Worm (Caenorhabditis elegans) whole organism, late embryonic: Measurements from ENCODE around the gene srp-2.

ENCODE experiments used
- Y22D7AL.16 ChIP-seq: sonication (generic microtip); optimal IDR thresholded peaks from 2 replicates; lab custom pipeline; 2016; ENCODE audit warnings: missing genetic modification characterization, missing compliant biosample characterization
- ama-1 ChIP-seq: fragments of 150-350 bp; optimal IDR thresholded peaks from 2 replicates; lab custom pipeline; 2014
- ceh-18 ChIP-seq: sonication (generic microtip); optimal IDR thresholded peaks from 2 replicates; lab custom pipeline; 2016; ENCODE audit warnings: missing genetic modification characterization, missing compliant biosample characterization
- ceh-19 ChIP-seq: fragments of 200-800 bp; sonication (Bioruptor generic); optimal IDR thresholded peaks from 2 replicates; lab custom pipeline; 2018; ENCODE audit warnings: mild to moderate bottlenecking, missing genetic modification characterization, missing compliant biosample characterization
- ceh-2 ChIP-seq: sonication (generic microtip); optimal IDR thresholded peaks from 2 replicates; lab custom pipeline; 2016; ENCODE audit warnings: missing genotype, missing genetic modification characterization, missing compliant biosample characterization
- ceh-24 ChIP-seq: sonication (generic microtip); optimal IDR thresholded peaks from 2 replicates; lab custom pipeline; 2016; ENCODE audit warnings: mild to moderate bottlenecking, missing genetic modification characterization, missing compliant biosample characterization
- ceh-30 ChIP-seq: fragments of 150-350 bp; optimal IDR thresholded peaks from 2 replicates; lab custom pipeline; 2014; ENCODE audit warnings: missing biosample characterization, missing genetic modification characterization
- ceh-31 ChIP-seq: sonication (generic microtip); optimal IDR thresholded peaks from 2 replicates; lab custom pipeline; 2016; ENCODE audit warnings: missing genetic modification characterization, missing compliant biosample characterization
- ceh-45 ChIP-seq: fragments of 200-800 bp; sonication (Bioruptor generic); IDR thresholded peaks from 2 replicates; pipeline ENCODE4 v1.3.6; 2022; ENCODE audit warnings: missing genetic modification reagents, missing genetic modification characterization, missing compliant biosample characterization
- ceh-48 ChIP-seq: sonication (generic microtip); optimal IDR thresholded peaks from 2 replicates; lab custom pipeline; 2016; ENCODE audit warnings: missing genetic modification characterization, inconsistent platforms, missing compliant biosample characterization
- ceh-6 ChIP-seq: fragments of 200-800 bp; sonication (Bioruptor generic); optimal IDR thresholded peaks from 2 replicates; lab custom pipeline; 2018; ENCODE audit warnings: mild to moderate bottlenecking, missing genetic modification characterization, missing compliant biosample characterization
- dve-1 ChIP-seq: sonication (generic microtip); optimal IDR thresholded peaks from 2 replicates; lab custom pipeline; 2017; ENCODE audit warnings: antibody characterized with exemption, mild to moderate bottlenecking, missing genetic modification characterization, missing compliant biosample characterization
- elt-2 ChIP-seq: sonication (generic microtip); optimal IDR thresholded peaks from 2 replicates; lab custom pipeline; 2016; ENCODE audit warnings: missing genetic modification reagents, missing genetic modification characterization, missing compliant biosample characterization
- elt-4 ChIP-seq: sonication (generic microtip); optimal IDR thresholded peaks from 2 replicates; lab custom pipeline; 2016; ENCODE audit warnings: missing genetic modification characterization, missing compliant biosample characterization
- ets-4 ChIP-seq: sonication (generic microtip); optimal IDR thresholded peaks from 2 replicates; lab custom pipeline; 2016; ENCODE audit warnings: missing genetic modification characterization, missing compliant biosample characterization
- eyg-1 ChIP-seq: sonication (generic microtip); optimal IDR thresholded peaks from 2 replicates; lab custom pipeline; 2016; ENCODE audit warnings: missing genotype, missing genetic modification characterization, missing compliant biosample characterization
- fax-1 ChIP-seq: sonication (generic microtip); optimal IDR thresholded peaks from 2 replicates; lab custom pipeline; 2016; ENCODE audit warnings: missing genotype, missing genetic modification characterization, missing compliant biosample characterization
- fkh-10 ChIP-seq: fragments of 150-350 bp; optimal IDR thresholded peaks from 2 replicates; lab custom pipeline; 2014; ENCODE audit warnings: missing biosample characterization, missing genetic modification reagents, missing genetic modification characterization
- fkh-6 ChIP-seq: sonication (generic microtip); optimal IDR thresholded peaks from 2 replicates; lab custom pipeline; 2016; ENCODE audit warnings: missing genetic modification characterization, missing compliant biosample characterization
- hlh-30 ChIP-seq: sonication (generic microtip); optimal IDR thresholded peaks from 2 replicates; lab custom pipeline; 2017; ENCODE audit warnings: antibody characterized with exemption, missing genetic modification characterization, missing compliant biosample characterization; ENCODE audit not compliant: insufficient read depth
- lim-6 ChIP-seq: sonication (generic microtip); optimal IDR thresholded peaks from 2 replicates; lab custom pipeline; 2016; ENCODE audit warnings: missing genetic modification characterization, missing compliant biosample characterization
- lin-11 ChIP-seq: fragments of 200-800 bp; sonication (Bioruptor generic); optimal IDR thresholded peaks from 2 replicates; lab custom pipeline; 2018; ENCODE audit warnings: mild to moderate bottlenecking, missing genetic modification characterization, missing compliant biosample characterization
- nfya-1 ChIP-seq: sonication (generic microtip); optimal IDR thresholded peaks from 2 replicates; lab custom pipeline; 2017; ENCODE audit warnings: missing genetic modification characterization, mild to moderate bottlenecking, missing compliant biosample characterization, antibody characterized with exemption, moderate library complexity
- nhr-232 ChIP-seq: sonication (generic microtip); optimal IDR thresholded peaks from 2 replicates; lab custom pipeline; 2016; ENCODE audit warnings: missing genetic modification characterization, missing compliant biosample characterization
- odd-2 ChIP-seq: sonication (generic microtip); optimal IDR thresholded peaks from 2 replicates; lab custom pipeline; 2017; ENCODE audit warnings: antibody characterized with exemption, mild to moderate bottlenecking, missing genetic modification characterization, missing compliant biosample characterization
- pat-9 ChIP-seq: fragments of 200-800 bp; sonication (Bioruptor generic); optimal IDR thresholded peaks from 2 replicates; lab custom pipeline; 2018; ENCODE audit warnings: mild to moderate bottlenecking, missing genetic modification characterization, moderate library complexity, missing compliant biosample characterization
- pax-1 ChIP-seq: fragments of 150-350 bp; optimal IDR thresholded peaks from 2 replicates; lab custom pipeline; 2014; ENCODE audit warnings: missing biosample characterization, missing genetic modification characterization
- pha-2 ChIP-seq: sonication (generic microtip); optimal IDR thresholded peaks from 2 replicates; lab custom pipeline; 2017; ENCODE audit warnings: mild to moderate bottlenecking, missing genetic modification characterization, missing compliant biosample characterization
- pqm-1 ChIP-seq: sonication (generic microtip); optimal IDR thresholded peaks from 2 replicates; lab custom pipeline; 2016; ENCODE audit warnings: missing genetic modification characterization, missing compliant biosample characterization
- ref-2 ChIP-seq: sonication (generic microtip); optimal IDR thresholded peaks from 2 replicates; lab custom pipeline; 2016; ENCODE audit warnings: missing genetic modification characterization, missing compliant biosample characterization
- sox-2 ChIP-seq: fragments of 200-800 bp; sonication (Bioruptor generic); IDR thresholded peaks from 2 replicates; pipeline ENCODE4 v1.3.6; 2022; ENCODE audit warnings: missing genetic modification reagents, missing genetic modification characterization, missing compliant biosample characterization
- tbx-2 ChIP-seq: sonication (generic microtip); optimal IDR thresholded peaks from 2 replicates; lab custom pipeline; 2016; ENCODE audit warnings: missing genetic modification characterization, missing compliant biosample characterization
- unc-55 ChIP-seq: sonication (generic microtip); optimal IDR thresholded peaks from 2 replicates; lab custom pipeline; 2017; ENCODE audit warnings: missing biosample characterization, missing genetic modification reagents, missing genetic modification characterization
- unc-86 ChIP-seq: sonication (generic microtip); optimal IDR thresholded peaks from 2 replicates; lab custom pipeline; 2016; ENCODE audit warnings: missing genetic modification characterization, missing compliant biosample characterization
- zip-5 ChIP-seq: sonication (generic microtip); optimal IDR thresholded peaks from 2 replicates; lab custom pipeline; 2016; ENCODE audit warnings: missing genetic modification characterization, missing compliant biosample characterization
- ztf-16 ChIP-seq: sonication (generic microtip); optimal IDR thresholded peaks from 2 replicates; lab custom pipeline; 2017; ENCODE audit warnings: missing genetic modification characterization, missing compliant biosample characterization

The srp-2 gene

DNA sequence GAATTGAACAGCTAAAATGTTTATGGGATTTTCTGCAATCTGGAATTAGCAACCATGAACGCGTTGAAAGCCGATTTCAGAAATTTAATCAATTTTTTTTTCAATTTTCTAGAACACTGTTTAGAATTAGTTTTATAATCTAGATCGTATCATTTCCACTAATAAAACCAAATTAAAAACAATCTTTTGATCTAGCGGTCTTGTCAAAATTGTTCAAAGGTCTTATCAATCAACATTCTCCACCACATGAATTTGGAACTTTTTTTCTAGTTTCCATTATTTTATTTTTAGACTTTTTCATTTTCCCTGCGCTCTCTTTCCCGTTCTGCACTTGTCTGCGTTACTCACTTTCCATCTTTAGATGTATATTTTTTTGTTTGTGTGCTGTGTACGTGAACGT, at the start of gene srp-2:
srp-2 (plus strand) TSS at position 301 of the 400 bp plus-strand sequence.
- TF ChIP-seq ama-1 (lab: Kevin White, UChicago) (no peak), hlh-30 (tag; lab: Kevin White, UChicago) (no peak), ceh-24 (no peak), unc-55 (GFP tag; lab: Kevin White, UChicago) (no peak), pax-1 (no peak), ceh-6 (no peak), lim-6 (no peak), ceh-45 (no peak), ceh-48 (no peak), Y22D7AL.16 (tag; lab: Kevin White, UChicago) (no peak), nfya-1 (tag; lab: Kevin White, UChicago) (no peak), pha-2 (tag; lab: Kevin White, UChicago) (no peak), ceh-2 (tag; lab: Kevin White, UChicago) (no peak), ets-4 (tag; lab: Kevin White, UChicago) (no peak), nhr-232 (tag; lab: Kevin White, UChicago) (no peak), pat-9 (tag; lab: Kevin White, UChicago) (no peak)

- no peak for TF ChIP-seq lim-6
- no peak for TF ChIP-seq fax-1 (tag; lab: Kevin White, UChicago)
- no peak for TF ChIP-seq lin-11 (tag; lab: Kevin White, UChicago)
- no peak for TF ChIP-seq elt-4 (tag; lab: Kevin White, UChicago)
- TF ChIP-seq zip-5: no peak
- TF ChIP-seq hlh-30 (tag; lab: Kevin White, UChicago): no peak
- TF ChIP-seq fkh-6 (tag; lab: Kevin White, UChicago): no peak
- no peak for TF ChIP-seq ceh-18 (tag; lab: Kevin White, UChicago)
- no peak for TF ChIP-seq unc-86
- TF ChIP-seq ceh-30: no peak
- no peak for TF ChIP-seq nfya-1 (tag; lab: Kevin White, UChicago)
Observed at ce11 chrV:712882-713281, 49.6 kb upstream of the srp-2 start, which contains the start of gene cyp-33C11. TSS of gene cyp-33C11 (minus strand) at chrV:712982.

DNA sequence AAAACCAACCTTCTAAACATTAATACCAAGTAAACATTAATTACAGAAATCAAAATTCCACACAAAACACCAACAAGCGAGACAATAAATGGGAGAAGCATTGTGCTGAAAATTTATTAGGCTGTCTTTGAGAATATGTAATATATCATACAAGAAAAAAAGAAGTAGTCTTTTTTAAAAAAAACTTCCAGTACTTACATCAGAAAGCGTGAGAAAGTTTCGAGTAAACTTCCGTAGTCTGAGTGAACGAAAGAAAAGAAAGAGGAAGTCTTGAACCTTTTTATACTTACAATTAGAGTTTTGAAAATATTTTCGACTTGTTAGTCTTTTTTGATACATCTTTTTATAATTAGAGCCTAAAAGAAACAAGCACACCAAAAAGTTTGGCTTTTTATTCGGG, 42.7 kb upstream of the srp-2 start, which contains the start of gene srbc-40:
srbc-40 (minus strand) TSS at position 101 of the 400 bp plus-strand sequence.
- no peak for TF ChIP-seq unc-55 (GFP tag; lab: Kevin White, UChicago)

DNA sequence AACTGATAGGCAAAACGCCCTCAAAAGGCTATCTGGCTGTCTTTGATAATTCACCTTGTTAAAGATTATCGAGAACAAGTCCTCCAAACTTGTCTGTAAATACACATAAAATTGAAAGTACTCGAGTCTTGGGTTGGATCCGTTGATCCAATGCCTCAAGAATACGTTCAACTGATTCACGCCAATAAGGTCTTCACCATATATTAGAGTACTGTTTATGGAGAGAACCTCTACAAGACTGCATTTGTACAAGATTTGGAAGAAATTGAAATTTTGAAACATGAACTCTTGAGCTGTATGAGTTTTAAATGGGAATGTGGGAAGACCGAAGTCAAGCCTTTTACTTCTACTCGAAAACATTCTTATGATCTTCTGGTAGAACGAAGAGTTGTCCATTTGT, 39.6 kb upstream of the srp-2 start:
- TF ChIP-seq fkh-10 (no peak), ceh-6 (no peak), hlh-30 (tag; lab: Kevin White, UChicago) (no peak), ceh-45 (no peak), odd-2 (tag; lab: Kevin White, UChicago) (no peak)

DNA sequence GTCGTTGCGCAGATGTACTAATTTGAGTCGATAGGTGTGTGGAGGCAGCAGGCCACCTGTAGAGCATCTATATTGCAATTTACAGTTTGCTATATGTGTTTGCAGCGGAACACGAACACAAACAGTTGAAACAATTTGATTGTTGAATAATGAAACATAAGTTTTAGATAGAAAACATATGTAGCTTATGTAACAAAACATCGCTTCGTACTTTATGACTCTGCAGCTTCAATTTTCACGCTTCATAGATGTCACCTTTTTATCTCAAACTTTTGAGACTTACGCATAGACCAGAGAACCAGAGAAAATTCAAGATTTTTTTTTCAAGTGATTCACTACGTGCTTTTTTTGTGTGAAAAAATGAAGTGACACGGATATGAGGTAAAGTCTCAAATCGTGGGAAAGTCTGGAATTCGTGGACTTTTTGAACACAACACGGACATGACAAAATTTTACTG, 38.5 kb upstream of the srp-2 start, which contains the start of gene fbxb-72:
fbxb-72 (minus strand) TSS at position 58 of the 458 bp plus-strand sequence.
- TF ChIP-seq pha-2 (tag; lab: Kevin White, UChicago): no peak
- TF ChIP-seq ztf-16 (tag; lab: Kevin White, UChicago): no peak
- peak; percentile 56 for TF ChIP-seq dve-1 (tag; lab: Kevin White, UChicago)
- TF ChIP-seq ceh-18 (tag; lab: Kevin White, UChicago): no peak
- TF ChIP-seq ama-1 (lab: Kevin White, UChicago): peak; percentile 26
- no peak for TF ChIP-seq odd-2 (tag; lab: Kevin White, UChicago)
- no peak for TF ChIP-seq ref-2 (tag; lab: Kevin White, UChicago)
- no peak for TF ChIP-seq sox-2 (GFP tag; lab: Robert Waterston, UW)
- peak; percentile 3 for TF ChIP-seq pqm-1 (tag; lab: Kevin White, UChicago)
- TF ChIP-seq elt-2 (tag; lab: Kevin White, UChicago): peak; percentile 41
- TF ChIP-seq ceh-31 (tag; lab: Kevin White, UChicago): no peak
- TF ChIP-seq ceh-19: no peak
- TF ChIP-seq tbx-2: no peak
- TF ChIP-seq ceh-30: no peak
- TF ChIP-seq eyg-1: no peak
